Worm (Caenorhabditis elegans): ENCODE measurements around the gene dcap-1.

- TF ChIP-seq pha-4 (tag; optimal IDR thresholded peaks at IDR 0.05) (no peak), ZK546.5 (tag; optimal IDR thresholded peaks at IDR 0.05) (no peak), ceh-9 (tag; optimal IDR thresholded peaks at IDR 0.05) (no peak), unc-62 (GFP tag; optimal IDR thresholded peaks at IDR 0.05) (no peak), egl-27 (tag; optimal IDR thresholded peaks at IDR 0.05) (no peak), zag-1 (tag; optimal IDR thresholded peaks at IDR 0.05) (no peak), fos-1 (tag; optimal IDR thresholded peaks at IDR 0.05) (no peak), nhr-237 (tag; optimal IDR thresholded peaks at IDR 0.05) (no peak), nfya-1 (tag; optimal IDR thresholded peaks at IDR 0.05; ENCODE audit: insufficient read depth) (no peak)
These were observed 41.3 kb downstream of the dcap-1 start for ce11 chrIV:1013233-1013798.

All from whole organism, L3 larva.